Worm (Caenorhabditis elegans): Measurements from ENCODE around the gene lgc-30.

The lgc-30 gene

DNA sequence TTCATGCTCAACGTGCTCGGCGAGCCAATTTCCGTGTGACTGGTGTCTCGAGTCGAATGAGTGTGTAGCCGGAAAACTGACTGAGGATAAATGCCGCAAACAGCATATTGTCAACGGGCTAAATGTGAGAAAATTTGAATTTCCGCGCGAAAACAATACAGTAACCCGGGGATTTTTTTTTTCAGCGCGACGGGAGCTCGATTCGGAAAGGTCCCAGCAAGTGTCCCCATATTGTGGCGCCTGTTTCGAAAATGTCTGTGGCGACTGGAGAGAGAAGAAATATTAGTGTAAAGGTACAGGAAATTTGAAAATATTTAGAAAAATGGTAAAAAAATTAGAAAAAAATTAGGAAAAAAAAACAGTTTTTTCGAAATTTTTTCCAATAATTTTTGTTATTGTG lies 46.4 kb downstream of the lgc-30 start:
- no peak for TF ChIP-seq tbx-11 (GFP tag; IDR thresholded peaks at IDR 0.05)
- no peak for TF ChIP-seq ceh-13 (GFP tag; optimal IDR thresholded peaks at IDR 0.05)
- no peak for TF ChIP-seq B0310.2 (tag; optimal IDR thresholded peaks at IDR 0.05)
- no peak for TF ChIP-seq pes-1 (GFP tag; IDR thresholded peaks at IDR 0.05)
- TF ChIP-seq hnd-1 (tag; optimal IDR thresholded peaks at IDR 0.05), result no peak
- TF ChIP-seq tra-4 (tag; optimal IDR thresholded peaks at IDR 0.05), result no peak
- TF ChIP-seq hmbx-1 (tag; optimal IDR thresholded peaks at IDR 0.05), result no peak
- TF ChIP-seq F13C5.2 (tag; optimal IDR thresholded peaks at IDR 0.05), result no peak
- no peak for TF ChIP-seq ets-7 (tag; optimal IDR thresholded peaks at IDR 0.05)
- no peak for TF ChIP-seq flt-1 (GFP tag; IDR thresholded peaks at IDR 0.05)
- TF ChIP-seq hmg-4 (GFP tag; optimal IDR thresholded peaks at IDR 0.05), result no peak
- no peak for TF ChIP-seq ama-1 (optimal IDR thresholded peaks at IDR 0.05)

DNA sequence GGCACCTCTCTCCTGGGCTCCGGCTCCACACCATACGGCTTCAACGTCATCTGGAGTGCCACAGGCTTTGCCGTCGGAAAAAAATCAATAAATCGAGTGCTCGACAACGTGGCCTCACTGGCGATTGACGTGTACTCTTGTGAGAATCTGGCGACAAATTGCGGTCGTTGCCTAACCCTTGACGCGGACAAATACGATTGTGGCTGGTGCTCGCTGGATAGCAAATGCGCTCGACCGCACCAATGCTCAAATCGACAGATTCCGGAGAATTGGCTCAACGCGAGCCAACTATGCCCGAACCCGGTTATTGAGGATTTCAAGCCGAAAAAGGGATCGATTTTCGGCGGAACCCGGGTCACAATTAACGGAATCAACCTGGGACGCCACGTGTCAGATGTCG lies 47.7 kb downstream of the lgc-30 start:
- no peak for TF ChIP-seq aly-1 (tag; optimal IDR thresholded peaks at IDR 0.05)
- TF ChIP-seq hnd-1 (tag; optimal IDR thresholded peaks at IDR 0.05), result no peak
- TF ChIP-seq pes-1 (GFP tag; IDR thresholded peaks at IDR 0.05), result no peak
- TF ChIP-seq tbx-37 (GFP tag; conservative IDR thresholded peaks at IDR 0.05), result no peak
- TF ChIP-seq flt-1 (GFP tag; IDR thresholded peaks at IDR 0.05), result no peak
- no peak for TF ChIP-seq tra-4 (tag; optimal IDR thresholded peaks at IDR 0.05)
- TF ChIP-seq scrt-1 (GFP tag; IDR thresholded peaks at IDR 0.05), result no peak
- no peak for TF ChIP-seq hmbx-1 (tag; optimal IDR thresholded peaks at IDR 0.05)
- no peak for TF ChIP-seq ceh-13 (GFP tag; optimal IDR thresholded peaks at IDR 0.05)
- TF ChIP-seq B0310.2 (tag; optimal IDR thresholded peaks at IDR 0.05), result no peak
- TF ChIP-seq ama-1 (optimal IDR thresholded peaks at IDR 0.05), result no peak
- no peak for TF ChIP-seq tbx-11 (GFP tag; IDR thresholded peaks at IDR 0.05)
- TF ChIP-seq ets-7 (tag; optimal IDR thresholded peaks at IDR 0.05), result no peak
- no peak for TF ChIP-seq ceh-36 (tag; optimal IDR thresholded peaks at IDR 0.05)
- no peak for TF ChIP-seq hmg-4 (GFP tag; optimal IDR thresholded peaks at IDR 0.05)
- no peak for TF ChIP-seq F13C5.2 (tag; optimal IDR thresholded peaks at IDR 0.05)
- TF ChIP-seq sea-1 (GFP tag; conservative IDR thresholded peaks at IDR 0.05), result no peak

DNA sequence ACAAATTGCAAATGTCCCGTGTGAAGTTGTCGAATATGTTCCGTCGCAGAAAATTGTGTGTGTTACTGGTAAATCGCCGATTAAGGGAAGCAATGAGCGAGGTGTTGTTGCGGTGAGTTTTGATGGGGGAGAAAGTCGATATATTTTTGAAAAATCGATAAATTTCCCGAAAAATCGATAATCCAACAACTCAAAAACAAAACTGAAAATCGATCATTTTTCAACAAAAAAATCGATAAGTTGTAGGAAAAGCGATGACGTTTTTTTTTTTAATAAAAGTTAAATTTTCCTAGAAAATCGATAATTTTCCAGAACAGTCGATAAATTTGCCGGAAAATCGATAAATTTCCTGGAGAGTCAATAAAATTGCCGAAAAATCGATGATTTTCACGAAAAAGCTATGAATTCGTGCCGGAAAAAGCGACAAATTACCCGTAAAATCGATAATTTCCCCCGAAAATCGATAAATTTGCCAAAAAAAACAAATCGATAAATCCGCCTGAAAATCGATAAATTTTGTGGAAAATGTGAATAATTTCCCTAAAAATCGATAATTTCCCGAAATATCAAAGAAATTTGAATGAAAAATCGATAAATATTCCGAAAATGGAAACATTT lies 48.2 kb downstream of the lgc-30 start:
- TF ChIP-seq ceh-36 (tag; optimal IDR thresholded peaks at IDR 0.05), result no peak
- no peak for TF ChIP-seq hmg-4 (GFP tag; optimal IDR thresholded peaks at IDR 0.05)
- no peak for TF ChIP-seq F13C5.2 (tag; optimal IDR thresholded peaks at IDR 0.05)
- TF ChIP-seq hnd-1 (tag; optimal IDR thresholded peaks at IDR 0.05), result no peak
- no peak for TF ChIP-seq pes-1 (GFP tag; IDR thresholded peaks at IDR 0.05)
- TF ChIP-seq ama-1 (optimal IDR thresholded peaks at IDR 0.05), result no peak
- TF ChIP-seq flt-1 (GFP tag; IDR thresholded peaks at IDR 0.05), result no peak
- TF ChIP-seq hmbx-1 (tag; optimal IDR thresholded peaks at IDR 0.05), result no peak

DNA sequence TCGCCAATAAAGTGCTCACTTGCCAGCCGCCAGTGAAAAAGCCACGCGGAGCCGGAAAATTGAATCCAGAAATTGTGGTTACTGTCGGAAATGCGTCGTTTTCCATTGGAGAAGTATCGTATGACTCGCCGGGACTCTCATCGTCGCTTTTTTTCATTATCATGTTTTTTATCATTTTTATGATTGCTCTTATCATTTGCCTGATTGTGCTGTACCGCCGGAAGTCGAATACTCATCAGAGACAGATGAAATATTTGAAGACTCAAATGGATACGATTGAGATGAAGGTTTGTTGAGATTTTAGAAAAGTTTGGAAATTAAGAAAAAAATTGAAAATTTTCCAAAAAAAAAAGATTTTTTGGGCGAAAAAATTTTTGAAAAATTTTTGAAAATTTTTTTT lies 51.7 kb downstream of the lgc-30 start:
- TF ChIP-seq pes-1 (GFP tag; IDR thresholded peaks at IDR 0.05) (no peak), flt-1 (GFP tag; IDR thresholded peaks at IDR 0.05) (no peak), tra-4 (tag; optimal IDR thresholded peaks at IDR 0.05) (no peak), aly-1 (tag; optimal IDR thresholded peaks at IDR 0.05) (no peak), tbx-11 (GFP tag; IDR thresholded peaks at IDR 0.05) (no peak), hmbx-1 (tag; optimal IDR thresholded peaks at IDR 0.05) (no peak), hnd-1 (tag; optimal IDR thresholded peaks at IDR 0.05) (no peak), ets-7 (tag; optimal IDR thresholded peaks at IDR 0.05) (no peak), scrt-1 (GFP tag; IDR thresholded peaks at IDR 0.05) (no peak), B0310.2 (tag; optimal IDR thresholded peaks at IDR 0.05) (no peak), sea-1 (GFP tag; conservative IDR thresholded peaks at IDR 0.05) (no peak), ceh-13 (GFP tag; optimal IDR thresholded peaks at IDR 0.05) (no peak), hmg-4 (GFP tag; optimal IDR thresholded peaks at IDR 0.05) (no peak), tbx-37 (GFP tag; conservative IDR thresholded peaks at IDR 0.05) (no peak), ceh-36 (tag; optimal IDR thresholded peaks at IDR 0.05) (no peak), F13C5.2 (tag; optimal IDR thresholded peaks at IDR 0.05) (no peak), ama-1 (optimal IDR thresholded peaks at IDR 0.05) (no peak)

DNA sequence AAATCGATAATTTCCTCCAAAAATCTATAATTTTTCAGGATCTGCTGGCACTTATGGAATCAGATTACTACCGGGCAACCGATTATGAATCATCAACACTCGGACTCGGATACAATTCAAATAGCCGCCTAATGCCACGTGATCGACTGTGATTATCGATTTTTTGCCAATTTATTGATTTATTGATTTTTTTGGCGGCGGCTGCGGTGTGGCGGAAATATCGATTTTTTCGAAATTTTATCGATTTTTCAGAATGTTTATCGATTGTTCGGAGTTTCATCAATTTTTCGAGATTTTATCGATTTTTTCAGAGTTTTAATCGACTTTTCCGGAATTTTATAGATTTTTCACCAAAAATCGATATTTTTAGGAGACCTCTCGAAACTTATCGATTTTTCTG lies 58.9 kb downstream of the lgc-30 start:
- TF ChIP-seq flt-1 (GFP tag; IDR thresholded peaks at IDR 0.05), result no peak
- TF ChIP-seq scrt-1 (GFP tag; IDR thresholded peaks at IDR 0.05), result no peak
- no peak for TF ChIP-seq hmg-4 (GFP tag; optimal IDR thresholded peaks at IDR 0.05)
- no peak for TF ChIP-seq B0310.2 (tag; optimal IDR thresholded peaks at IDR 0.05)
- TF ChIP-seq F13C5.2 (tag; optimal IDR thresholded peaks at IDR 0.05), result no peak
- TF ChIP-seq pes-1 (GFP tag; IDR thresholded peaks at IDR 0.05), result no peak

Data from whole organism, early embryonic.